Fruit fly (Drosophila melanogaster): ENCODE data around the gene CG13144.

CG13144 gene

DNA sequence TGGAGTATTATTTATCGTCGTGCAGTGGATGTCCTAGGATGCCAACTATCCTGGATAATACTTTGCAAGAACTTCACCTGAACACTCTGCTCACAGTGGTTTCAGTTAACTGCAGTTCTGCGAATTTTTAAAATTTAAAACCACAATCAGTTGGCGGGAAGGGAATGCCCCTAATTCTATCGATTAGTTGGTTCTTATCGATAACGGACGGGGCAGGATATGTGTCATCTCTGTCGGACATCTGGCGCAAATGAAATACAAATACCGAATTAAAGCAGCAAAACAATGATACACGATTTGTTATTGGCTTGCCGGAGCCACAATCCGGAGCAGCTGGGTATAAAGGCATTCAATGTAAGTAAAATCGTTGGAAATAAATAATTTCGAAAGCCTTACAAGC is 8.2 kb downstream of the CG13144 start, which contains the start of gene Grip75:
Gene Grip75 (plus strand): TSS at position 223 of the 400 bp plus-strand sequence.
- no peak for TF ChIP-seq CG17801 (GFP tag; optimal IDR thresholded peaks at IDR 0.05; ENCODE audit: partially characterized antibody)

DNA sequence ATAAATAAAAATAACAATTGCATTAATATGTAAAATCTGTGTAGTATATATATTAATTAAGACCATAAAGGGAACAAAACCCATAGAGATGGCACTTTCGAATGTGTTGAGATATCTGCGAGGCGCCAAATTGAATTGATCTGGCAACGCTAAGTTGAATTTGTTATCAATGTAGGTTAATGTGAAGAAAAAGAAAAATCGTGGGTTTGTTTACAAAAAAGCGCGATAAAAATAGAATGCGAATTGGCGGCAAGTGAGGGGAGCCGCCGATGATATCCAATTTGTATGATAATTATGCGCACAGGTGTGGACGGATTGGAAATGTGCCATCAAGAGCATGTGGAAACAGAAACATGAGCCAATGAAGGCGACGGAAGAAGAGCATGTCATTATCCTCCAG is 11.4 kb downstream of the CG13144 start:
- peak; percentile 11 for TF ChIP-seq CG17801 (GFP tag; optimal IDR thresholded peaks at IDR 0.05; ENCODE audit: partially characterized antibody)

DNA sequence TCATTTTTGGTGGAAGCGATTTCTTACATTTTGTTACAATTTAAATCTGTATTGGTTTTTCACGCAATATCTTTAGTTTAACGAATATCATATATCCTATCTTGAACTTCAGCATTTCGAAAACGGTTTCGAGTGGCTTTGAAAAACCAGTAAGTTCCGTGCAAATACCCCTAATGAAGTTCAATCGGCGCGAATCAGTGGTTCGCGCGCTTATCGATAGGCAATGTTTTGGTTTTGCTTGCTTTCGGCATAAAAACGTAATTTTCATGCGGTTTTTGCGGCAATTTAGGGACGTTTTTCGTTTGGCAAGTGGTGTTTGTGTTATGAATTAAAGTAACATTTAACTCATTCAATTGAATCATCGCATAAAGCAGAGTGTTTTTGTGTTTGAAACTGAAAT is 14.4 kb downstream of the CG13144 start, which contains the start of gene RluA-2:
Gene RluA-2 (plus strand): TSS at position 195 of the 400 bp plus-strand sequence.
- TF ChIP-seq CG17801 (GFP tag; optimal IDR thresholded peaks at IDR 0.05; ENCODE audit: partially characterized antibody), result no peak

DNA sequence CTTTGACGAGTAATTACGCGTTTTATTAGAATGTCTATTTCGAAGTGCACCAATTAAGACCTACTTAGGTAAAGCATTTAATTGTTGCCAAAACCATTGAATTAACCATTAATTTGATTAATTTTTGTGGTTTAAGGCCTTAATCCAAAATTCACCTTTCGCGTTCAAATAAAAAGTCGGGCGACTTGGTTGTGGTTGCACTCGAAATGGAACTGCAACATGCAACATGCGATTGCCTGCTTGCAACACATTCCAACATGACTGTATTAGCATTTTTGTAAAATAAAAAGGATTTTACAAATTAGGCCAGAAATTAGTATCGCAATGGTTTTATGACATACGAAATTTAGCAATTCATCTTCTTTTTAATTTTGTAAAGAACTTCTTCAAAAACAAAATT is 16.4 kb downstream of the CG13144 start:
- no peak for TF ChIP-seq CG17801 (GFP tag; optimal IDR thresholded peaks at IDR 0.05; ENCODE audit: partially characterized antibody)

DNA sequence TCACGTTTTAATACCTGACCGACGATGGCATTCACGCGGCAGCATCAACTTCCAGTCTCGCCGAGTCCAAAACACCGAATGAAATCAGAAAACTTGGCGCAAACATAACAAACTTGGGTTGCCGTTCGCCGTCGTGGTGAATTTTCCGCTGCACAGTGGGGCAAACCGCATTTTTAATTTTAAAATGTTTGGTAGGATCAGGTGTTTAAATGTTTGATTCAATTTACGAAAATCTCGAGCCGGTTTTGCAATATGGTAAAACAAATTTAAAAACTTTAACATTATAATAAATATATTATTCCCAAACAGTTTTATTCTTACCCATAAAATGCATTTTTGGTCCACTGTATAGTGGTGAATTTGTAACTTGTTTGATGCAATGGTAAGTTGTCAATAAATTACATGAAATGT is 17.0 kb downstream of the CG13144 start, which contains the start of gene RluA-1:
Gene RluA-1 (minus strand): TSS at position 82 of the 411 bp plus-strand sequence.
- TF ChIP-seq CG17801 (GFP tag; optimal IDR thresholded peaks at IDR 0.05; ENCODE audit: partially characterized antibody), result peak; percentile 72

DNA sequence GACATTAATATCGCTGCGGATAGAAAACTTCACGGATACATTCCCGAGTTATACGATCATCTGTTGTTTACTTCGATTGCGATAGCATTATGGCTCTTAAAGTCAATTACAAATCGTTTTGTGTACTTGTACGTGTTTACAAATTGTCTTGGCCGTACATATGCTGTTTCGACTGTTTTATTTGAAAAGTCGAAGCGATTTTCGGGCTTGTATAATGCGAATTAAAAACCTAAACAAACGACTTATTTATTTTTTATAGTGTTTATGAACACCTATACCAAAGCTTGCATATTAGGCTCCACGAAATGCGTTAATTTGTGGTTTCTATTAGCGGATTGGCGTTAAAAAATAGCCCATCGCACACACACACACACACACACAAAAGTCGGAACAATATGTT is 19.0 kb downstream of the CG13144 start:
- TF ChIP-seq CG17801 (GFP tag; optimal IDR thresholded peaks at IDR 0.05; ENCODE audit: partially characterized antibody), result no peak

DNA sequence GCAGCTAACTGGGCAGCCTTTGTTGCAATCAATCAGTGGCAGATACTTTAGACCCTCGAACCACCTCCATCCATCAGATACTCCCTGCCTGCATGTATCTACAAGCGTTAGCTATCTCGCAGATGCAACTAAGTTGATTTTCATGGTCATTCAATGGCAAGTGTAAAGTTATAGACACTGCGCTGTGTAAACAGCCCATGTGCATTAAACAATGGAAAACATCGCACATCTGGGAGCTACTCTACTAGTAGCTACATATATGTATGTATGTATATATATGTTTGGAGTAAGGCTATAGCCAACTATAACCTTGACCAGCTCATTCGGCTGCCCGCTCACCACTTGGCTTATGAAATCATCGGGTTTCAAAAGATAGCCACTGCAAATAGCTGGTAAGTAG is 21.0 kb downstream of the CG13144 start:
- TF ChIP-seq CG17801 (GFP tag; optimal IDR thresholded peaks at IDR 0.05; ENCODE audit: partially characterized antibody), result no peak

DNA sequence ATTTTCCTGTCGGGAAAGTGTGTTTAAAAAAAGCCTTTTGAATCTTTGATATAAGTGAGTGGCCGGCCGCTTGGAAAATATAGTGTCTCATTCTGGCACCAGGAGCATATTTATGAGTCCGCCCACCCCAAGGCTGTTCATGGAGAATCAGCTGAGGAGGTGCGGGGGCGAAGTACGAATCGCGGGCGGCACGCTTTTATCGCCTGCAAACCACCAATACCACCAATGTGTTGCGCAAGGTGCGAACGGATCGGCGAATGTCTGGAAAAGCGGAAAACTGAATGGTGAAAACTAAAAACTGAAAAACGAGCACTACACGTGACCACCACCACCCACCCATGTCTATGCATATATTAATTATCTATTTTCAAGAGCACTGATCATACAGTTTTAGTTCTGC is 22.3 kb downstream of the CG13144 start:
- TF ChIP-seq CG17801 (GFP tag; optimal IDR thresholded peaks at IDR 0.05; ENCODE audit: partially characterized antibody), result no peak

DNA sequence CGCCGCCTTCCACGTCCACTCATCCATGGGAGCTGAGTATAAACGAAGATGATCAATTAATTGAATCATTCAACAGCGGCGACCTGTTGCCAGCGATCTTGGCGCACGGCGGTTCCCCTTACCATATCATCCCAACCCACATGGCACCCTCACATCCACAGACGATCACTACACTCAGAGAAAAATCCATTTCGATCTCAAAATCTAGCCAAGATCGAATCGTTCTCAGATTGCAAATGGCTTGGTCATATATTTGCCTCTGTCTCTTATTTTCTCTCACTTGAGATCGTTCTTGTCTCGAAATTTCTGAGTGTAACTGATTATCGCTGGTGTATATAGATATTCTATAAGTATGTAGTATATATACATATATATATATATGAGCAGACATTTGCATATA is 22.9 kb downstream of the CG13144 start:
- no peak for TF ChIP-seq CG17801 (GFP tag; optimal IDR thresholded peaks at IDR 0.05; ENCODE audit: partially characterized antibody)

DNA sequence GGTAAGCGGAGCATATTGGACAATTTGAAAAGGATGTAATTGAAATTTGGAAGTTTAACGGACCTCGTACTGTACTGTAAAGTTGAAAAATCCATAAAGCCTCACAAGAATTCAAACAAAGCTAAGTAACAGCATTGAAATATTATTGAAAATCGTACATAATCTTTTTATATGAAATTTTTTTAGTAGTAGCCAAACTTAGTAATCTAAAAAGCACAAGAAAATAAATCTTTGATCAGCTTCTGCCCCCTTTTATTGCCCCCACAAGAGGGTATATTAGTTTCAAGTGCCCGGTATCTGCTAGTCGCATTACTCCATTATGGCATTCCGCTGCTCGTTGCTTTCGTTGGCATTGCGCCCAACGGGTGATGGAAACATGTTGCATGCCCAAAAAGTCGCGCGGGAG is 24.4 kb downstream of the CG13144 start:
- no peak for TF ChIP-seq CG17801 (GFP tag; optimal IDR thresholded peaks at IDR 0.05; ENCODE audit: partially characterized antibody)

DNA sequence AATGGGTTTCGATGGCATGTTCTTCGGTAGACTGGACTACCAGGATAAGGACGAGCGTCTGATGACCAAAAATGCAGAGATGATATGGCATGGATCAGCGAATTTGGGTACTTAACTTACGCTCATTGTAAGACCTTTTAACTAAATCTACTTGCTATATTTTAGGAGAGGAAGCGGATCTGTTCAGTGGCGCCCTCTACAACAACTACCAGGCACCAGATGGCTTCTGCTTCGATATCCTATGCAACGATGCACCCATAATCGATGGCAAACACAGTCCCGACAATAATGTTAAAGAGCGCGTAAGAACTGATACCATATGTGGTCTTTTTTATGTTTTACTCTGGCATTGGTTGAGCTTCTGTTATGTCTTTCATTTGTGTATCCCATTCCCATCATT is 32.3 kb downstream of the CG13144 start:
- no peak for TF ChIP-seq CG17801 (GFP tag; optimal IDR thresholded peaks at IDR 0.05; ENCODE audit: partially characterized antibody)

DNA sequence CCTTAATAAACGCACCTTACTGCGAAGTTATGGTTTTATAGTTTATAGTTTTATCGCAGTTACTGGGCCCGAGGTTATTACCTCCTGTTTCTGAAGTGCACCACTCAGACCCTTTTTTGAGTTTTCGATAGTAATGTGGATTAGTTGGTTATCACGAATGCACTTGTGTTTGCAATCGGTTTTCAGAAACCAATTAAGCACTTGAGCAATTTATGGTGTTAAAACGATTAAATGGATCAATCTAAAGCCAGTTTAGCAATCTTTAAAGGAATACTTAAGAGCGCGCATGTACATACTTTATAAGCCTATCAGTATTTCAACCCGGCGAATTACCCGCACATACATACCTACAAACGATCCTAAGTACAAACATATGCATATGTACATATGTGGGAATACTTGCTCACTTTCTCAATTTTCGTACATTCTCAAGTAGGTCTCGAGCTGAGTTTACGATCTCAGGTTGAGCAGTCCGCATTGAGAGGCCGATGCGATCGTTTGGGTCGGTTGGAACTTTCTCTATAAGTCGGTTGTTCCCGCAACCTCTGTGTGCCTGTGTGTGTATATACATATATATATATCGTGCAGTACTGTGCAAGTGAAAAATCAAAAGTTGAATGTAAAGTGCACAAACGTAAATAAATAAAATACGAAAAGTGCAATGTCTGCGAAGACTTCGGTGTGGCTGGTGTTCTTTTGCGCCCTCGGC is 33.9 kb downstream of the CG13144 start, which contains the start of the genes LManI and LManII:
Gene LManI (minus strand): TSS at position 51 of the 709 bp plus-strand sequence.
Gene LManII (plus strand): TSS at position 468 of the 709 bp plus-strand sequence.
- peak; percentile 45 for TF ChIP-seq CG17801 (GFP tag; optimal IDR thresholded peaks at IDR 0.05; ENCODE audit: partially characterized antibody)

DNA sequence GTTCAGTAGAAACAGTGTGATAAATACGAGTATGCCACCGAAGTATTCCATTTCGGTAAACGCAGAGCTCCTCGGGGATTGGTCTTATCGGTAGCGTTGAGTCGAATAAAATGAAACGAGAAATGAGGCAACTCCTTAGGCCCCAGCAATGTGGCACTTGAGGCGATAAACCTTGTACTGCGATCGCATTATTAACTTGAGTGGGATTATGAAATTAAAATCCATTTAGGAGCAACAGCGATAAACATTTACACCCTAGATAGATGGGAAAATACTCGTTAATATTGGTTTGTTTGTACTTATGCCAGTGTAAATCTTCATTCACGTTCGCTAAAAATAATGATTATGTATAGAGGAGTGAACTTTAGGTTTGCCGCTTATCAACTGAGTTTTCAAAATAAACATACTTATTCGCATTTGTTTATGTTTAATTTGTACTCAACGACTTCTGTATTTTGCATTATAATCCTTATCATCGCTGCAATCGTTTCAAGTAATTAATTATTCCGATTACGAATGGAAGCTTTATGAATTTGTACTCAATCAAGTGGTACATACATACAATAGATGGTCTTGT is 35.2 kb downstream of the CG13144 start:
- no peak for TF ChIP-seq CG17801 (GFP tag; optimal IDR thresholded peaks at IDR 0.05; ENCODE audit: partially characterized antibody)

DNA sequence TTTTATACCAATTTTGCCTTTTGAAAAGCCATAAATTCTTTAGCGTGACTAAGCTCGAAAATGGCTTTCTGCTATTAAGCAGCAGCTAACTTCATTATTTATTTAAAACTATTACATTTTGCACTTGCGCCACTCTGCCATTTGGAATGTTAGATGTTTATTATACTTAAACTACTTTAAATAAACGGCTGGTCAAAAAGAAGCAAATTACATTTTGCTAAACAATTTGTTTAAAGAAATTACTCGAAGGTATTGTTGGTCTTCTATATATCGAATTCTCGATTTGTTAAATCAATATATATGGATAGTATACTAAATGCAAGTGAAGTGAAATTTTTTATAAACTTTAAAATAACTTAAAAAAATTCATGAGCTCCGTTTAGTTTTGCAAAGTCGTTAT is 39.0 kb downstream of the CG13144 start, which contains the start of gene ppk10:
Gene ppk10 (minus strand): TSS at position 101 of the 400 bp plus-strand sequence.
- TF ChIP-seq CG17801 (GFP tag; optimal IDR thresholded peaks at IDR 0.05; ENCODE audit: partially characterized antibody), result no peak

DNA sequence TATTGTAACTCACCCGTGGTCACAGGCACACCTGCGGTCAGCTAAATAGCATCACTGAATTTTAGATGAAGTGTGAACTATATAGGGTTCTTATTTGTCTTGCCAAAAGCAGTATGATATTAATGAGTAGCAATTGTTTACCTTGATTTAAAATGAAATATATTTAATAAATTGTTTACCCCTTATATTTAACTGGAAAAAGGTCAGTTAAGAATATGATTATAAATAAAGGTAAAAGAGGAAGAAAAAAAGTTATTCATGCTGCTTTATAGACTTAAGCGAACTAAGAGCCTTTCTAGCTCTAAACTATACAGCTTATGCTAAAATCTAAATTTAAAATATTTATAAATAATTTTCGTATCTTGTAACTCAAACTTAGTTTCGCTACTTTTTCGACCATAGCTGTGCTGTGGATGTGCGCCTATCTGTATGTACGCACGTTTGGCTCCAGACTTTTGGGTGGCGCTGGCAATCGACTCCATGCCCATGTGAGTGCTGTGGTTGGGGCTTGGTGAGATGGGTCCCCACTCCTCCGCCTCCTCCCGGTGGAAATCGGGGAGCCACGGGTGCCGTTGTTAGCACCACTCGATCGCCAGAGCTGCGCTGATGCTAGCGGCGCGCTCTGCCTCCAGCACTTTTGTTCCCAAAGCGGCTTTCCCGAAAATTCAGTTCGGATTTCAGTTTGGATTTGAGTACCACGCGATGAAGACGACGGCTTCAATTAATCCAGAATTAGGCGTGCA is 49.0 kb downstream of the CG13144 start, which contains the start of gene loh:
Gene loh (plus strand): TSS at position 487 of the 743 bp plus-strand sequence.
- no peak for TF ChIP-seq CG17801 (GFP tag; optimal IDR thresholded peaks at IDR 0.05; ENCODE audit: partially characterized antibody)

All from ovary, adult (tissue).